Worm (Caenorhabditis elegans) whole organism, late embryonic: Measurements from ENCODE around the gene zmp-5.

Source experiments
- F13H6.1 ChIP-seq: sonication (generic microtip); optimal IDR thresholded peaks from 2 replicates; lab custom pipeline; 2016; ENCODE audit warnings: missing genetic modification characterization, missing compliant biosample characterization
- ama-1 ChIP-seq: fragments of 150-350 bp; optimal IDR thresholded peaks from 2 replicates; lab custom pipeline; 2014
- ceh-18 ChIP-seq: sonication (generic microtip); optimal IDR thresholded peaks from 2 replicates; lab custom pipeline; 2016; ENCODE audit warnings: missing genetic modification characterization, missing compliant biosample characterization
- ceh-22 ChIP-seq: sonication (generic microtip); optimal IDR thresholded peaks from 2 replicates; lab custom pipeline; 2017; ENCODE audit warnings: missing biosample characterization, missing genetic modification characterization
- che-1 ChIP-seq: sonication (generic microtip); optimal IDR thresholded peaks from 2 replicates; lab custom pipeline; 2016; ENCODE audit warnings: mild to moderate bottlenecking, missing genetic modification characterization, missing compliant biosample characterization
- elt-4 ChIP-seq: sonication (generic microtip); optimal IDR thresholded peaks from 2 replicates; lab custom pipeline; 2016; ENCODE audit warnings: missing genetic modification characterization, missing compliant biosample characterization
- mec-3 ChIP-seq: sonication (generic microtip); optimal IDR thresholded peaks from 2 replicates; lab custom pipeline; 2016; ENCODE audit warnings: borderline replicate concordance, missing genetic modification characterization, missing compliant biosample characterization
- nhr-11 ChIP-seq: fragments of 150-350 bp; optimal IDR thresholded peaks from 2 replicates; lab custom pipeline; 2014; ENCODE audit warnings: missing biosample characterization, missing genetic modification characterization
- pha-2 ChIP-seq: sonication (generic microtip); optimal IDR thresholded peaks from 2 replicates; lab custom pipeline; 2017; ENCODE audit warnings: mild to moderate bottlenecking, missing genetic modification characterization, missing compliant biosample characterization
- pqm-1 ChIP-seq: sonication (generic microtip); optimal IDR thresholded peaks from 2 replicates; lab custom pipeline; 2016; ENCODE audit warnings: missing genetic modification characterization, missing compliant biosample characterization

- TF ChIP-seq pqm-1 (tag; lab: Kevin White, UChicago): no peak
- peak; percentile 68 for TF ChIP-seq pha-2 (tag; lab: Kevin White, UChicago)
- TF ChIP-seq elt-4 (tag; lab: Kevin White, UChicago): no peak
- peak; percentile 1 for TF ChIP-seq mec-3
- peak; percentile 70 for TF ChIP-seq F13H6.1 (tag; lab: Kevin White, UChicago)
- no peak for TF ChIP-seq nhr-11 (tag; lab: Kevin White, UChicago)
- peak; percentile 66 for TF ChIP-seq ceh-18 (tag; lab: Kevin White, UChicago)
- TF ChIP-seq ceh-22: no peak
- no peak for TF ChIP-seq ama-1 (lab: Kevin White, UChicago)
- peak; percentile 82 for TF ChIP-seq che-1
Measured at ce11 chrX:12661091-12661526, 14.2 kb downstream of the zmp-5 start.
